Fruit fly (Drosophila melanogaster) whole organism, embryonic: ENCODE data around the gene CG6163.

Experiments
- Antp ChIP-seq: fragments of 200-800 bp; sonication (Bioruptor generic); optimal IDR thresholded peaks from 3 replicates; lab custom pipeline; 2016; ENCODE audit warnings: missing biosample characterization, missing genetic modification characterization
- CG10209 ChIP-seq: fragments of 200-800 bp; sonication (Bioruptor generic); optimal IDR thresholded peaks from 3 replicates; lab custom pipeline; 2017; ENCODE audit warnings: missing biosample characterization, mild to moderate bottlenecking, missing genetic modification characterization, missing genetic modification reagents
- CG10979 ChIP-seq: fragments of 200-800 bp; sonication (Bioruptor generic); optimal IDR thresholded peaks from 2 replicates; lab custom pipeline; 2018; ENCODE audit warnings: missing biosample characterization, mild to moderate bottlenecking, missing genetic modification characterization, moderate library complexity
- CG11247 ChIP-seq: fragments of 200-800 bp; sonication (Bioruptor generic); IDR thresholded peaks from 2 replicates; pipeline ENCODE4 v1.3.6; 2022; ENCODE audit warnings: missing biosample characterization, missing genetic modification characterization
- CG12155 ChIP-seq: fragments of 200-800 bp; sonication (Bioruptor generic); optimal IDR thresholded peaks from 3 replicates; lab custom pipeline; 2016; ENCODE audit warnings: missing biosample characterization, missing genetic modification characterization
- CG13123 ChIP-seq: fragments of 200-800 bp; sonication (Bioruptor generic); optimal IDR thresholded peaks from 2 replicates; lab custom pipeline; 2016; ENCODE audit warnings: missing biosample characterization, missing genetic modification characterization
- CG13624 ChIP-seq: fragments of 200-800 bp; sonication (Bioruptor generic); optimal IDR thresholded peaks from 2 replicates; lab custom pipeline; 2016; ENCODE audit warnings: missing biosample characterization, missing genetic modification characterization
- CG13894 ChIP-seq: fragments of 200-800 bp; sonication (Bioruptor generic); optimal IDR thresholded peaks from 3 replicates; lab custom pipeline; 2018; ENCODE audit warnings: missing biosample characterization, mild to moderate bottlenecking, missing genetic modification characterization, moderate library complexity
- CG14710 ChIP-seq: fragments of 200-800 bp; sonication (Bioruptor generic); optimal IDR thresholded peaks from 3 replicates; lab custom pipeline; 2019; ENCODE audit warnings: missing biosample characterization, mild to moderate bottlenecking, missing genetic modification characterization, moderate library complexity
- CG17385 ChIP-seq: fragments of 200-800 bp; sonication (Bioruptor generic); optimal IDR thresholded peaks from 3 replicates; lab custom pipeline; 2018; ENCODE audit warnings: missing biosample characterization, mild to moderate bottlenecking, missing genetic modification characterization
- CG2678 ChIP-seq: fragments of 200-800 bp; sonication (Bioruptor generic); optimal IDR thresholded peaks from 3 replicates; lab custom pipeline; 2019; ENCODE audit warnings: missing biosample characterization, mild to moderate bottlenecking, missing genetic modification characterization, moderate library complexity
- CG3065 ChIP-seq: fragments of 200-800 bp; sonication (Bioruptor generic); optimal IDR thresholded peaks from 2 replicates; lab custom pipeline; 2016; ENCODE audit warnings: missing biosample characterization, missing genetic modification characterization
- CG4707 ChIP-seq: fragments of 200-800 bp; sonication (Bioruptor generic); optimal IDR thresholded peaks from 2 replicates; lab custom pipeline; 2018; ENCODE audit warnings: missing biosample characterization, mild to moderate bottlenecking, missing genetic modification characterization, moderate library complexity
- CG8290 ChIP-seq, 3 experiments: fragments of 200-800 bp; sonication (Bioruptor generic); optimal IDR thresholded peaks; 2 replicates each; lab custom pipeline; 2016 to 2019; ENCODE audit warnings: missing biosample characterization in 3 of 3, missing genetic modification characterization in 3 of 3, mild to moderate bottlenecking in 2 of 3, moderate library complexity in 1 of 3
- CG8765 ChIP-seq: fragments of 200-800 bp; sonication (Bioruptor generic); IDR thresholded peaks from 2 replicates; pipeline ENCODE4 v1.3.6; 2022; ENCODE audit warnings: missing biosample characterization, missing genetic modification characterization
- CG9215 ChIP-seq: fragments of 200-800 bp; sonication (Bioruptor generic); IDR thresholded peaks from 2 replicates; pipeline ENCODE4 v1.3.6; 2022; ENCODE audit warnings: missing biosample characterization, missing genetic modification characterization
- CG9876 ChIP-seq: fragments of 200-800 bp; sonication (Bioruptor generic); optimal IDR thresholded peaks from 2 replicates; lab custom pipeline; 2016; ENCODE audit warnings: missing biosample characterization, missing genetic modification characterization
- CrebB ChIP-seq: fragments of 200-800 bp; sonication (Bioruptor generic); optimal IDR thresholded peaks from 3 replicates; lab custom pipeline; 2018; ENCODE audit warnings: missing biosample characterization, mild to moderate bottlenecking, missing genetic modification characterization
- Dp ChIP-seq: fragments of 200-800 bp; sonication (Bioruptor generic); optimal IDR thresholded peaks from 2 replicates; lab custom pipeline; 2018; ENCODE audit warnings: missing biosample characterization, mild to moderate bottlenecking, missing genetic modification characterization, moderate library complexity
- Dref ChIP-seq: fragments of 200-800 bp; sonication (Bioruptor generic); IDR thresholded peaks from 2 replicates; pipeline ENCODE4 v1.3.6; 2022; ENCODE audit warnings: missing biosample characterization, missing genetic modification characterization
- Elba2 ChIP-seq: fragments of 200-800 bp; sonication (Bioruptor generic); optimal IDR thresholded peaks from 3 replicates; lab custom pipeline; 2016; ENCODE audit warnings: missing biosample characterization, missing genetic modification characterization
- HLH3B ChIP-seq: fragments of 200-800 bp; sonication (Bioruptor generic); IDR thresholded peaks from 2 replicates; pipeline ENCODE4 v1.3.6; 2022; ENCODE audit warnings: missing biosample characterization, missing genetic modification characterization
- Sin3A ChIP-seq: fragments of >200 bp; optimal IDR thresholded peaks from 2 replicates; lab custom pipeline; 2018
- Sox102F ChIP-seq: fragments of 200-800 bp; sonication (Bioruptor generic); optimal IDR thresholded peaks from 2 replicates; lab custom pipeline; 2018; ENCODE audit warnings: missing biosample characterization, mild to moderate bottlenecking, missing genetic modification characterization, moderate library complexity
- Ssrp ChIP-seq: fragments of 200-800 bp; sonication (Bioruptor generic); optimal IDR thresholded peaks from 2 replicates; lab custom pipeline; 2018; ENCODE audit warnings: missing biosample characterization, mild to moderate bottlenecking, missing genetic modification characterization, moderate library complexity
- Stat92E ChIP-seq, 3 experiments: fragments of >200 bp in 2 of 3; fragments of 200-800 bp in 1 of 3; sonication (Bioruptor generic) in 1 of 3; optimal IDR thresholded peaks; 2 replicates each; lab custom pipeline; 2017 to 2019; ENCODE audit warnings: missing biosample characterization in 3 of 3, missing genetic modification characterization in 3 of 3, mild to moderate bottlenecking in 1 of 3, moderate library complexity in 1 of 3
- Xbp1 ChIP-seq: fragments of 200-800 bp; sonication (Bioruptor generic); optimal IDR thresholded peaks from 3 replicates; lab custom pipeline; 2016; ENCODE audit warnings: missing biosample characterization, mild to moderate bottlenecking, missing genetic modification characterization
- abd-A ChIP-seq: fragments of 200-800 bp; sonication (Bioruptor generic); optimal IDR thresholded peaks from 3 replicates; lab custom pipeline; 2019; ENCODE audit warnings: missing biosample characterization, mild to moderate bottlenecking, missing genetic modification characterization, moderate library complexity
- ato ChIP-seq: fragments of 200-800 bp; sonication (Bioruptor generic); IDR thresholded peaks from 2 replicates; pipeline ENCODE4 v1.3.6; 2022; ENCODE audit warnings: missing biosample characterization, missing genetic modification characterization; ENCODE audit not compliant: partially characterized antibody
- bowl ChIP-seq: fragments of 200-800 bp; sonication (Bioruptor generic); IDR thresholded peaks from 2 replicates; pipeline ENCODE4 v1.3.6; 2022; ENCODE audit warnings: missing biosample characterization, missing genetic modification characterization
- br ChIP-seq: fragments of >200 bp; optimal IDR thresholded peaks from 2 replicates; lab custom pipeline; 2017
- corto ChIP-seq: fragments of 200-800 bp; sonication (Bioruptor generic); optimal IDR thresholded peaks from 2 replicates; lab custom pipeline; 2016; ENCODE audit warnings: missing biosample characterization, mild to moderate bottlenecking, missing genetic modification characterization, moderate library complexity
- en ChIP-seq: fragments of 200-800 bp; sonication (Bioruptor generic); optimal IDR thresholded peaks from 2 replicates; lab custom pipeline; 2016; ENCODE audit warnings: missing biosample characterization, missing genetic modification characterization
- fd96Cb ChIP-seq: fragments of 200-800 bp; sonication (Bioruptor generic); optimal IDR thresholded peaks from 2 replicates; lab custom pipeline; 2018; ENCODE audit warnings: missing biosample characterization, mild to moderate bottlenecking, missing genetic modification characterization, moderate library complexity
- gce ChIP-seq: fragments of 200-800 bp; sonication (Bioruptor generic); IDR thresholded peaks from 3 replicates; pipeline ENCODE4 v1.3.6; 2022; ENCODE audit warnings: missing biosample characterization, missing genetic modification characterization
- grau ChIP-seq: fragments of 200-800 bp; optimal IDR thresholded peaks from 3 replicates; lab custom pipeline; 2019; ENCODE audit warnings: missing biosample characterization, mild to moderate bottlenecking, missing genetic modification characterization, moderate library complexity
- jing ChIP-seq: fragments of 200-800 bp; sonication (Bioruptor generic); optimal IDR thresholded peaks from 2 replicates; lab custom pipeline; 2018; ENCODE audit warnings: missing biosample characterization, mild to moderate bottlenecking, missing genetic modification characterization
- kah ChIP-seq: fragments of 200-800 bp; sonication (Bioruptor generic); optimal IDR thresholded peaks from 2 replicates; lab custom pipeline; 2018; ENCODE audit warnings: missing biosample characterization, mild to moderate bottlenecking, missing genetic modification characterization
- nau ChIP-seq: fragments of 200-800 bp; sonication (Bioruptor generic); optimal IDR thresholded peaks from 3 replicates; lab custom pipeline; 2017; ENCODE audit warnings: missing biosample characterization, mild to moderate bottlenecking, missing genetic modification characterization, missing genetic modification reagents
- otp ChIP-seq: fragments of 200-800 bp; sonication (Bioruptor generic); IDR thresholded peaks from 3 replicates; pipeline ENCODE4, ENCODE4 v1.3.6; 2022; ENCODE audit warnings: missing biosample characterization, missing genetic modification characterization
- salm ChIP-seq: fragments of 200-800 bp; sonication (Bioruptor generic); optimal IDR thresholded peaks from 2 replicates; lab custom pipeline; 2018; ENCODE audit warnings: missing biosample characterization, mild to moderate bottlenecking, missing genetic modification characterization
- sd ChIP-seq: fragments of 200-800 bp; sonication (Bioruptor generic); optimal IDR thresholded peaks from 3 replicates; lab custom pipeline; 2018; ENCODE audit warnings: missing biosample characterization, mild to moderate bottlenecking, missing genetic modification characterization, moderate library complexity
- seq ChIP-seq: fragments of 200-800 bp; sonication (Bioruptor generic); IDR thresholded peaks from 2 replicates; pipeline ENCODE4 v1.3.6; 2022; ENCODE audit warnings: missing biosample characterization, missing genetic modification characterization
- sisA ChIP-seq: fragments of 200-800 bp; sonication (Bioruptor generic); IDR thresholded peaks from 2 replicates; pipeline ENCODE4 v1.3.6; 2022; ENCODE audit warnings: missing biosample characterization, missing genetic modification characterization
- sr ChIP-seq: fragments of 200-800 bp; sonication (Bioruptor generic); IDR thresholded peaks from 3 replicates; pipeline ENCODE4 v1.3.6; 2022; ENCODE audit warnings: missing biosample characterization, missing genetic modification characterization
- ttk ChIP-seq: fragments of 200-800 bp; sonication (Bioruptor generic); IDR thresholded peaks from 2 replicates; pipeline ENCODE4 v2.1.2; 2022; ENCODE audit warnings: missing biosample characterization, missing genetic modification characterization
- vnd ChIP-seq: fragments of 200-800 bp; sonication (Bioruptor generic); IDR thresholded peaks from 3 replicates; pipeline ENCODE4 v1.3.6; 2022; ENCODE audit warnings: missing biosample characterization, missing genetic modification characterization; ENCODE audit not compliant: partially characterized antibody
- wdn ChIP-seq: fragments of 200-800 bp; sonication (Bioruptor generic); IDR thresholded peaks from 2 replicates; pipeline ENCODE4 v1.3.6; 2022; ENCODE audit warnings: missing biosample characterization, missing genetic modification characterization
- wek ChIP-seq: fragments of 200-800 bp; sonication (Bioruptor generic); optimal IDR thresholded peaks from 3 replicates; lab custom pipeline; 2018; ENCODE audit warnings: missing biosample characterization, mild to moderate bottlenecking, missing genetic modification characterization, moderate library complexity

The CG6163 gene

DNA sequence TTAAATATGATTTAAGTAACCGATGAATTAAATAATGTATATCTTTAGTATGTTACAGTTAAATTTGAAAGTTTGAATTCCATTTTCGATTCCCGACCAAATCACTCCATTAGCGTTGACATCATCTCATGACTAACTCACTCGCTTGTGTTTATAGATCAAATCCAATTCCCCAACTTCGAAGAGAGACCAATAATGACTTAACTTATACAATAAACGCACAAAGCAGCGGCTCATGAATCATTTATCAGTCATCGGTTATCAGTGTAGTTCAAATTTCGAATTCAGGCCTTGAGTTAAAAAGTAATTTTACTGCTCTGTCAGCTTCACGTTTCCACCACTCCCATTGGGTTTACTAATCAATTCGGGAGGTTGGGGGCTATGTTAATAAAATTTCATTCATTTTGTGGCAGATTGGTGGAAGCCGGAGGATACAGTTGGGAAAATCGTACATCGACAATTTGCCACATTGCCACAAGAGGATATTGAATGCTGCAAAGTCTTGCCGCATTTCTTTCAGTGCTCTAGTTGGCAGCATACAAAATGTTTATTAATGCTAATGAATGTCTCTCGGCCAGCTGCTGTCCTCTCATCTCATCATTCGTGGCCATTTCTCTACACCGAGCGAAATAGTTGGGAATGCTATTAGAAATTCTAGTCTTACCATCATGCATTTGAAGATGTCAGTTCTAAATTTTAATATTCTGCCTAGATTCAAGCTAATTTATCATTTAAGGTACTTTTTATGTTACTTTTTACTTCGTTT, 43.8 kb upstream of the CG6163 start (continued):
- no peak for TF ChIP-seq Elba2 (GFP tag; lab: Kevin White, UChicago)
- no peak for TF ChIP-seq CG17385 (GFP tag; lab: Kevin White, UChicago)
- TF ChIP-seq bowl (GFP tag; lab: Robert Waterston, UW), result no peak
- no peak for TF ChIP-seq CG13123 (GFP tag; lab: Kevin White, UChicago)
- TF ChIP-seq CG11247 (GFP tag; lab: Robert Waterston, UW), result no peak
- no peak for TF ChIP-seq CG8765
- TF ChIP-seq CG13624, result peak; percentile 24
- no peak for TF ChIP-seq ato (GFP tag; lab: Robert Waterston, UW)
- peak; percentile 10 for TF ChIP-seq CG12155
- TF ChIP-seq CG4707 (GFP tag; lab: Kevin White, UChicago), result no peak
- peak; percentile 15 for TF ChIP-seq CG10209 (GFP tag; lab: Kevin White, UChicago)
- no peak for TF ChIP-seq gce (GFP tag; lab: Robert Waterston, UW)
- TF ChIP-seq wek (GFP tag; lab: Kevin White, UChicago), result no peak
- TF ChIP-seq salm (tag; lab: Kevin White, UChicago), result no peak
- no peak for TF ChIP-seq ttk (GFP tag; lab: Robert Waterston, UW)
- no peak for TF ChIP-seq en (GFP tag; lab: Kevin White, UChicago)
- TF ChIP-seq Stat92E (GFP tag; optimal IDR thresholded peaks at IDR 0.05; lab: Kevin White, UChicago), result no peak
- peak; percentile 31 for TF ChIP-seq nau (GFP tag; lab: Kevin White, UChicago)
- TF ChIP-seq jing (GFP tag; lab: Kevin White, UChicago), result no peak
- no peak for TF ChIP-seq Dref (GFP tag; lab: Robert Waterston, UW)
- peak; percentile 38 for TF ChIP-seq CG14710
- TF ChIP-seq grau (tag; lab: Kevin White, UChicago), result peak; percentile 34
- TF ChIP-seq CG13894 (tag; lab: Kevin White, UChicago), result no peak
- no peak for TF ChIP-seq CG8290 (GFP tag; optimal IDR thresholded peaks at IDR 0.05; lab: Kevin White, UChicago)
- peak in 1 of 2 experiments; percentile 57 for TF ChIP-seq CG8290 (tag; optimal IDR thresholded peaks at IDR 0.05; lab: Kevin White, UChicago)
- TF ChIP-seq CG10979 (tag; lab: Kevin White, UChicago), result peak; percentile 60
- no peak for TF ChIP-seq CG9215 (GFP tag; lab: Robert Waterston, UW)
- 0 out of 3 replicates have a peak, but pooled peaks have one; percentile 11 for TF ChIP-seq otp (GFP tag; lab: Robert Waterston, UW)
- no peak for TF ChIP-seq sr (GFP tag; lab: Robert Waterston, UW)
- peak; percentile 38 for TF ChIP-seq Sox102F (GFP tag; lab: Kevin White, UChicago)
- TF ChIP-seq Xbp1, result peak; percentile 41
- TF ChIP-seq vnd (GFP tag; lab: Robert Waterston, UW), result no peak
- TF ChIP-seq seq, result peak; percentile 46; the same call in 1 of the 2 replicates
- TF ChIP-seq CG3065 (GFP tag; lab: Kevin White, UChicago), result no peak
- peak; percentile 49 for TF ChIP-seq fd96Cb (tag; lab: Kevin White, UChicago)
- peak; percentile 48 for TF ChIP-seq abd-A
- TF ChIP-seq Sin3A (lab: Kevin White, UChicago), result no peak
- TF ChIP-seq sd (tag; lab: Kevin White, UChicago), result no peak
- no peak for TF ChIP-seq CrebB (tag; lab: Kevin White, UChicago)
- TF ChIP-seq br (lab: Kevin White, UChicago), result no peak
- TF ChIP-seq corto, result no peak
- no peak for TF ChIP-seq Dp (GFP tag; lab: Kevin White, UChicago)
- TF ChIP-seq Antp (GFP tag; lab: Kevin White, UChicago), result peak; percentile 50
- TF ChIP-seq kah (GFP tag; lab: Kevin White, UChicago), result no peak
- TF ChIP-seq HLH3B, result no peak
- TF ChIP-seq sisA (GFP tag; lab: Robert Waterston, UW), result 0 out of 2 replicates have a peak, but pooled peaks have one; percentile 27
- no peak for TF ChIP-seq CG9876 (GFP tag; lab: Kevin White, UChicago)
- peak; percentile 10 for TF ChIP-seq Ssrp (tag; lab: Kevin White, UChicago)
- TF ChIP-seq CG2678 (tag; lab: Kevin White, UChicago), result peak; percentile 49
- TF ChIP-seq wdn (GFP tag; lab: Robert Waterston, UW), result no peak
